Fruit fly (Drosophila melanogaster) whole organism, embryonic: Measurements from ENCODE around the gene ppk17.

Source experiments
- Abd-B ChIP-seq: fragments of 200-800 bp; sonication (Bioruptor generic); optimal IDR thresholded peaks from 2 replicates; lab custom pipeline; 2018; ENCODE audit warnings: missing biosample characterization, mild to moderate bottlenecking, missing genetic modification characterization, moderate library complexity
- Adf1 ChIP-seq: fragments of 200-800 bp; sonication (Bioruptor generic); IDR thresholded peaks from 2 replicates; pipeline ENCODE4 v1.3.6; 2022; ENCODE audit warnings: missing biosample characterization, missing genetic modification characterization
- BtbVII ChIP-seq: fragments of 200-800 bp; sonication (Bioruptor generic); optimal IDR thresholded peaks from 3 replicates; lab custom pipeline; 2017; ENCODE audit warnings: missing biosample characterization, mild to moderate bottlenecking, missing genetic modification characterization
- CG11247 ChIP-seq: fragments of 200-800 bp; sonication (Bioruptor generic); IDR thresholded peaks from 2 replicates; pipeline ENCODE4 v1.3.6; 2022; ENCODE audit warnings: missing biosample characterization, missing genetic modification characterization
- CG12236 ChIP-seq: fragments of 200-800 bp; sonication (Bioruptor generic); optimal IDR thresholded peaks from 2 replicates; lab custom pipeline; 2016; ENCODE audit warnings: missing biosample characterization, missing genetic modification characterization
- CG1233 ChIP-seq: fragments of 200-800 bp; sonication (Bioruptor generic); optimal IDR thresholded peaks from 4 replicates; lab custom pipeline; 2018; ENCODE audit warnings: missing biosample characterization, mild to moderate bottlenecking, missing genetic modification characterization
- CG13287 ChIP-seq: fragments of 200-800 bp; sonication (Bioruptor generic); IDR thresholded peaks from 2 replicates; pipeline ENCODE4 v1.3.6; 2022; ENCODE audit warnings: missing biosample characterization, missing genetic modification characterization; ENCODE audit not compliant: partially characterized antibody
- CG13894 ChIP-seq: fragments of 200-800 bp; sonication (Bioruptor generic); optimal IDR thresholded peaks from 3 replicates; lab custom pipeline; 2018; ENCODE audit warnings: missing biosample characterization, mild to moderate bottlenecking, missing genetic modification characterization, moderate library complexity
- CG14014 ChIP-seq: fragments of 200-800 bp; sonication (Bioruptor generic); IDR thresholded peaks from 2 replicates; pipeline ENCODE4 v1.3.6; 2022; ENCODE audit warnings: missing biosample characterization, missing genetic modification characterization
- CG14667 ChIP-seq: fragments of 200-800 bp; sonication (Bioruptor generic); IDR thresholded peaks from 2 replicates; pipeline ENCODE4 v1.3.6; 2022; ENCODE audit warnings: missing biosample characterization, missing genetic modification characterization
- CG14710 ChIP-seq: fragments of 200-800 bp; sonication (Bioruptor generic); optimal IDR thresholded peaks from 3 replicates; lab custom pipeline; 2019; ENCODE audit warnings: missing biosample characterization, mild to moderate bottlenecking, missing genetic modification characterization, moderate library complexity
- CG15269 ChIP-seq: fragments of 200-800 bp; sonication (Bioruptor generic); optimal IDR thresholded peaks from 2 replicates; lab custom pipeline; 2018; ENCODE audit warnings: missing biosample characterization, mild to moderate bottlenecking, missing genetic modification characterization, moderate library complexity
- CG1602 ChIP-seq: fragments of 200-800 bp; sonication (Bioruptor generic); optimal IDR thresholded peaks from 3 replicates; lab custom pipeline; 2016; ENCODE audit warnings: missing biosample characterization, missing genetic modification characterization
- CG17359 ChIP-seq: fragments of 200-800 bp; sonication (Bioruptor generic); optimal IDR thresholded peaks from 3 replicates; lab custom pipeline; 2018; ENCODE audit warnings: missing biosample characterization, mild to moderate bottlenecking, missing genetic modification characterization, moderate library complexity
- CG17612 ChIP-seq: fragments of 200-800 bp; sonication (Bioruptor generic); IDR thresholded peaks from 2 replicates; pipeline ENCODE4 v1.3.6; 2022; ENCODE audit warnings: missing biosample characterization, missing genetic modification characterization
- CG31224 ChIP-seq: fragments of 200-800 bp; sonication (Bioruptor generic); IDR thresholded peaks from 2 replicates; pipeline ENCODE4 v1.3.6; 2022; ENCODE audit warnings: missing biosample characterization, missing genetic modification characterization
- CG31365 ChIP-seq: fragments of 200-800 bp; sonication (Bioruptor generic); optimal IDR thresholded peaks from 2 replicates; lab custom pipeline; 2018; ENCODE audit warnings: missing biosample characterization, mild to moderate bottlenecking, missing genetic modification characterization
- CG32767 ChIP-seq: fragments of 200-800 bp; sonication (Bioruptor generic); IDR thresholded peaks from 2 replicates; pipeline ENCODE4 v1.3.6; 2022; ENCODE audit warnings: missing biosample characterization, missing genetic modification characterization
- CG3407 ChIP-seq: fragments of 200-800 bp; sonication (Bioruptor generic); optimal IDR thresholded peaks from 2 replicates; lab custom pipeline; 2018; ENCODE audit warnings: missing biosample characterization, mild to moderate bottlenecking, missing genetic modification characterization
- CG3995 ChIP-seq: fragments of 200-800 bp; sonication (Bioruptor generic); optimal IDR thresholded peaks from 3 replicates; lab custom pipeline; 2016; ENCODE audit warnings: missing biosample characterization, missing genetic modification characterization
- CG4707 ChIP-seq: fragments of 200-800 bp; sonication (Bioruptor generic); optimal IDR thresholded peaks from 2 replicates; lab custom pipeline; 2018; ENCODE audit warnings: missing biosample characterization, mild to moderate bottlenecking, missing genetic modification characterization, moderate library complexity
- CG9609 ChIP-seq: fragments of 200-800 bp; sonication (Bioruptor generic); optimal IDR thresholded peaks from 3 replicates; lab custom pipeline; 2016; ENCODE audit warnings: missing biosample characterization, missing genetic modification characterization
- CHES-1-like ChIP-seq: fragments of 200-800 bp; sonication (Bioruptor generic); optimal IDR thresholded peaks from 2 replicates; lab custom pipeline; 2016; ENCODE audit warnings: missing biosample characterization, missing genetic modification characterization
- CTCF ChIP-seq: fragments of 200-800 bp; sonication (Bioruptor generic); optimal IDR thresholded peaks from 2 replicates; lab custom pipeline; 2017; ENCODE audit warnings: missing biosample characterization, mild to moderate bottlenecking, missing genetic modification characterization, moderate library complexity
- Dbx ChIP-seq: fragments of 200-800 bp; sonication (Bioruptor generic); IDR thresholded peaks from 3 replicates; pipeline ENCODE4 v1.3.6; 2022; ENCODE audit warnings: missing biosample characterization, missing genetic modification characterization
- Dip2 ChIP-seq: fragments of 200-800 bp; sonication (Bioruptor generic); IDR thresholded peaks from 2 replicates; pipeline ENCODE4 v1.3.6; 2022; ENCODE audit warnings: missing biosample characterization, missing genetic modification characterization
- ERR ChIP-seq: fragments of 200-800 bp; sonication (Bioruptor generic); optimal IDR thresholded peaks from 2 replicates; lab custom pipeline; 2016; ENCODE audit warnings: missing biosample characterization, missing genetic modification characterization
- HLH3B ChIP-seq: fragments of 200-800 bp; sonication (Bioruptor generic); IDR thresholded peaks from 2 replicates; pipeline ENCODE4 v1.3.6; 2022; ENCODE audit warnings: missing biosample characterization, missing genetic modification characterization
- MBD-R2 ChIP-seq: fragments of 200-800 bp; sonication (Bioruptor generic); IDR thresholded peaks from 2 replicates; pipeline ENCODE4 v1.3.6; 2022; ENCODE audit warnings: missing biosample characterization, missing genetic modification characterization
- Myb ChIP-seq: fragments of 200-800 bp; sonication (Bioruptor generic); optimal IDR thresholded peaks from 2 replicates; lab custom pipeline; 2016; ENCODE audit warnings: missing biosample characterization, missing genetic modification characterization
- NC2α ChIP-seq: fragments of 200-800 bp; sonication (Bioruptor generic); optimal IDR thresholded peaks from 2 replicates; lab custom pipeline; 2016; ENCODE audit warnings: missing biosample characterization, missing genetic modification characterization
- Neu2 ChIP-seq: fragments of 200-800 bp; sonication (Bioruptor generic); optimal IDR thresholded peaks from 3 replicates; lab custom pipeline; 2016; ENCODE audit warnings: missing biosample characterization, missing genetic modification characterization, borderline replicate concordance
- NfI ChIP-seq: fragments of 200-800 bp; sonication (Bioruptor generic); optimal IDR thresholded peaks from 3 replicates; lab custom pipeline; 2018; ENCODE audit warnings: missing biosample characterization, mild to moderate bottlenecking, missing genetic modification characterization, moderate library complexity
- Oli ChIP-seq: fragments of 200-800 bp; sonication (Bioruptor generic); optimal IDR thresholded peaks from 2 replicates; lab custom pipeline; 2018; ENCODE audit warnings: missing biosample characterization, mild to moderate bottlenecking, missing genetic modification characterization, moderate library complexity
- Xbp1 ChIP-seq: fragments of 200-800 bp; sonication (Bioruptor generic); optimal IDR thresholded peaks from 3 replicates; lab custom pipeline; 2016; ENCODE audit warnings: missing biosample characterization, mild to moderate bottlenecking, missing genetic modification characterization
- al ChIP-seq: fragments of 200-800 bp; sonication (Bioruptor generic); IDR thresholded peaks from 2 replicates; pipeline ENCODE4 v1.3.6; 2022; ENCODE audit warnings: missing biosample characterization, missing genetic modification characterization
- chm ChIP-seq: fragments of 200-800 bp; sonication (Bioruptor generic); IDR thresholded peaks from 2 replicates; pipeline ENCODE4 v1.3.6; 2022; ENCODE audit warnings: missing biosample characterization, missing genetic modification characterization
- da ChIP-seq: fragments of 200-800 bp; sonication (Bioruptor generic); optimal IDR thresholded peaks from 2 replicates; lab custom pipeline; 2016; ENCODE audit warnings: missing biosample characterization, missing genetic modification characterization
- fd102C ChIP-seq: fragments of 200-800 bp; sonication (Bioruptor generic); optimal IDR thresholded peaks from 2 replicates; lab custom pipeline; 2018; ENCODE audit warnings: missing biosample characterization, mild to moderate bottlenecking, missing genetic modification characterization, moderate library complexity
- gsb ChIP-seq: fragments of 200-800 bp; sonication (Bioruptor generic); IDR thresholded peaks from 2 replicates; pipeline ENCODE4 v1.3.6; 2022; ENCODE audit warnings: missing biosample characterization, missing genetic modification characterization
- jumu ChIP-seq: fragments of 200-800 bp; sonication (Bioruptor generic); optimal IDR thresholded peaks from 3 replicates; lab custom pipeline; 2016; ENCODE audit warnings: missing biosample characterization, missing genetic modification characterization
- nau ChIP-seq: fragments of 200-800 bp; sonication (Bioruptor generic); optimal IDR thresholded peaks from 3 replicates; lab custom pipeline; 2017; ENCODE audit warnings: missing biosample characterization, mild to moderate bottlenecking, missing genetic modification characterization, missing genetic modification reagents
- nerfin-2 ChIP-seq: fragments of 200-800 bp; sonication (Bioruptor generic); IDR thresholded peaks from 2 replicates; pipeline ENCODE4 v1.3.6; 2022; ENCODE audit warnings: missing biosample characterization, missing genetic modification characterization; ENCODE audit not compliant: partially characterized antibody
- nmo ChIP-seq: fragments of 200-800 bp; sonication (Bioruptor generic); optimal IDR thresholded peaks from 2 replicates; lab custom pipeline; 2018; ENCODE audit warnings: missing biosample characterization, mild to moderate bottlenecking, missing genetic modification characterization, moderate library complexity
- otp ChIP-seq: fragments of 200-800 bp; sonication (Bioruptor generic); IDR thresholded peaks from 3 replicates; pipeline ENCODE4, ENCODE4 v1.3.6; 2022; ENCODE audit warnings: missing biosample characterization, missing genetic modification characterization
- prd ChIP-seq, 3 experiments: fragments of >200 bp in 2 of 3; fragments of 200-800 bp in 1 of 3; sonication (Bioruptor generic) in 1 of 3; optimal IDR thresholded peaks in 2 of 3; IDR thresholded peaks in 1 of 3; 2 replicates in 2 of 3; 3 replicates in 1 of 3; pipeline versions ENCODE4 v1.3.6 to Lab custom; 2017 to 2022; ENCODE audit warnings: missing biosample characterization in 1 of 3, missing genetic modification characterization in 1 of 3
- seq ChIP-seq: fragments of 200-800 bp; sonication (Bioruptor generic); IDR thresholded peaks from 2 replicates; pipeline ENCODE4 v1.3.6; 2022; ENCODE audit warnings: missing biosample characterization, missing genetic modification characterization
- sim ChIP-seq: fragments of 200-800 bp; sonication (Bioruptor generic); IDR thresholded peaks from 2 replicates; pipeline ENCODE4 v1.3.6; 2022; ENCODE audit warnings: missing biosample characterization, missing genetic modification characterization
- sr ChIP-seq: fragments of 200-800 bp; sonication (Bioruptor generic); IDR thresholded peaks from 3 replicates; pipeline ENCODE4 v1.3.6; 2022; ENCODE audit warnings: missing biosample characterization, missing genetic modification characterization
- sug ChIP-seq: fragments of 200-800 bp; optimal IDR thresholded peaks from 2 replicates; lab custom pipeline; 2019; ENCODE audit warnings: missing biosample characterization, mild to moderate bottlenecking, missing genetic modification characterization, moderate library complexity
- unc-4 ChIP-seq: fragments of 200-800 bp; sonication (Bioruptor generic); IDR thresholded peaks from 2 replicates; pipeline ENCODE4 v1.3.6; 2022; ENCODE audit warnings: missing biosample characterization, missing genetic modification characterization; ENCODE audit not compliant: partially characterized antibody

The ppk17 gene

dm6 chr2L:16727578-16728023 lies 32.8 kb downstream of the ppk17 start, which contains the start of gene VhaSFD:
Gene VhaSFD (minus strand): TSS chr2L:16727826.
- TF ChIP-seq CG31224 (GFP tag; lab: Robert Waterston, UW) = no peak
- peak; percentile 76 for TF ChIP-seq nerfin-2
- TF ChIP-seq Adf1 (GFP tag; lab: Robert Waterston, UW) = no peak; the same call in 1 of the 2 replicates
- TF ChIP-seq CG32767 (GFP tag; lab: Robert Waterston, UW) = 0 out of 2 replicates have a peak, but pooled peaks have one; percentile 14
- TF ChIP-seq gsb = no peak
- no peak for TF ChIP-seq prd (optimal IDR thresholded peaks at IDR 0.05; lab: Kevin White, UChicago)
- TF ChIP-seq prd (GFP tag; IDR thresholded peaks at IDR 0.05; lab: Robert Waterston, UW) = 0 out of 3 replicates have a peak, but pooled peaks have one; percentile 5
- TF ChIP-seq fd102C (GFP tag; lab: Kevin White, UChicago) = no peak
- TF ChIP-seq Xbp1 (GFP tag; lab: Kevin White, UChicago) = peak; percentile 30
- TF ChIP-seq sug (tag; lab: Kevin White, UChicago) = peak; percentile 62
- TF ChIP-seq CTCF = no peak
- TF ChIP-seq Myb (GFP tag; lab: Kevin White, UChicago) = peak; percentile 3
- TF ChIP-seq CG17359 (tag; lab: Kevin White, UChicago) = peak; percentile 16
- TF ChIP-seq CG4707 (GFP tag; lab: Kevin White, UChicago) = no peak
- TF ChIP-seq CG14710 = peak; percentile 58
- no peak for TF ChIP-seq Dip2 (GFP tag; lab: Robert Waterston, UW)
- TF ChIP-seq jumu (GFP tag; lab: Kevin White, UChicago) = no peak
- no peak for TF ChIP-seq sr (GFP tag; lab: Robert Waterston, UW)
- TF ChIP-seq Abd-B (GFP tag; lab: Kevin White, UChicago) = no peak
- no peak for TF ChIP-seq CHES-1-like (GFP tag; lab: Kevin White, UChicago)
- TF ChIP-seq NfI = no peak
- TF ChIP-seq CG9609 (GFP tag; lab: Kevin White, UChicago) = no peak
- no peak for TF ChIP-seq sim (GFP tag; lab: Robert Waterston, UW)
- TF ChIP-seq CG3407 (GFP tag; lab: Kevin White, UChicago) = no peak
- TF ChIP-seq Oli (tag; lab: Kevin White, UChicago) = no peak
- TF ChIP-seq unc-4 = peak; percentile 75
- no peak for TF ChIP-seq otp (GFP tag; lab: Robert Waterston, UW)
- TF ChIP-seq nau (GFP tag; lab: Kevin White, UChicago) = no peak
- TF ChIP-seq CG17612 (GFP tag; lab: Robert Waterston, UW) = no peak
- no peak; the same call in 1 of the 2 replicates for TF ChIP-seq seq (GFP tag; lab: Robert Waterston, UW)
- peak; percentile 55 for TF ChIP-seq CG3995 (GFP tag; lab: Kevin White, UChicago)
- peak; percentile 62 for TF ChIP-seq MBD-R2 (GFP tag; lab: Robert Waterston, UW)
- no peak for TF ChIP-seq CG14667 (GFP tag; lab: Robert Waterston, UW)
- TF ChIP-seq CG1602 = no peak
- TF ChIP-seq HLH3B = no peak
- TF ChIP-seq nmo = peak; percentile 28
- TF ChIP-seq al (GFP tag; lab: Robert Waterston, UW) = no peak
- no peak for TF ChIP-seq NC2α (GFP tag; lab: Kevin White, UChicago)
- no peak for TF ChIP-seq CG13894
- TF ChIP-seq CG15269 = no peak
- no peak for TF ChIP-seq CG11247 (GFP tag; lab: Robert Waterston, UW)
- peak; percentile 63; the same call in 1 of the 2 replicates for TF ChIP-seq chm (GFP tag; lab: Robert Waterston, UW)
- no peak for TF ChIP-seq CG31365
- peak; percentile 3 for TF ChIP-seq BtbVII
- 0 out of 3 replicates have a peak, but pooled peaks have one; percentile 14 for TF ChIP-seq Dbx (GFP tag; lab: Robert Waterston, UW)
- TF ChIP-seq CG14014 (GFP tag; lab: Robert Waterston, UW) = no peak
- TF ChIP-seq Neu2 (GFP tag; lab: Kevin White, UChicago) = no peak
- no peak for TF ChIP-seq da (GFP tag; lab: Kevin White, UChicago)
- TF ChIP-seq CG1233 (GFP tag; lab: Kevin White, UChicago) = peak; percentile 5
- TF ChIP-seq CG13287 = peak; percentile 83
- no peak for TF ChIP-seq CG12236 (GFP tag; lab: Kevin White, UChicago)
- no peak for TF ChIP-seq ERR (GFP tag; lab: Kevin White, UChicago)
